Fruit fly (Drosophila melanogaster): ENCODE data around the gene Ugt304A1.

The Ugt304A1 gene

dm6 chr3R:11221437-11222230 lies 46.4 kb upstream of the Ugt304A1 start, which contains the start of the genes CG6693 and RpL3 (continued):
- TF ChIP-seq Xrp1 (GFP tag; IDR thresholded peaks at IDR 0.05), result peak; percentile 44
- TF ChIP-seq CG18619 (GFP tag; optimal IDR thresholded peaks at IDR 0.05), result peak; percentile 80
- TF ChIP-seq inv (GFP tag; IDR thresholded peaks at IDR 0.05; ENCODE audit: partially characterized antibody), result peak; percentile 24; the same call in 1 of the 2 replicates
- TF ChIP-seq CG10274 (GFP tag; optimal IDR thresholded peaks at IDR 0.05), result peak; percentile 0
- peak; percentile 92 for TF ChIP-seq caup (GFP tag; optimal IDR thresholded peaks at IDR 0.05; ENCODE audit: severe bottlenecking)
- TF ChIP-seq Doc2 (GFP tag; IDR thresholded peaks at IDR 0.05), result no peak
- no peak for TF ChIP-seq D (optimal IDR thresholded peaks at IDR 0.05)
- peak; percentile 44 for TF ChIP-seq D (GFP tag; optimal IDR thresholded peaks at IDR 0.05)
- peak; percentile 78 for TF ChIP-seq CG17361 (GFP tag; IDR thresholded peaks at IDR 0.05)
- TF ChIP-seq Neu2 (GFP tag; optimal IDR thresholded peaks at IDR 0.05; ENCODE audit: borderline replicate concordance), result peak; percentile 26
- TF ChIP-seq jumu (GFP tag; optimal IDR thresholded peaks at IDR 0.05), result no peak
- TF ChIP-seq nerfin-2 (GFP tag; IDR thresholded peaks at IDR 0.05; ENCODE audit: partially characterized antibody), result no peak
- peak; percentile 95 for TF ChIP-seq ci (GFP tag; IDR thresholded peaks at IDR 0.05)
- peak; percentile 18 for TF ChIP-seq CG3065 (GFP tag; optimal IDR thresholded peaks at IDR 0.05)
- TF ChIP-seq H15 (GFP tag; IDR thresholded peaks at IDR 0.05), result peak; percentile 41; the same call in 1 of the 3 replicates
- peak; percentile 87 for TF ChIP-seq CG33213 (GFP tag; optimal IDR thresholded peaks at IDR 0.05)
- TF ChIP-seq mld (GFP tag; IDR thresholded peaks at IDR 0.05; ENCODE audit: partially characterized antibody), result no peak
- peak; percentile 54 for TF ChIP-seq CG4820 (GFP tag; optimal IDR thresholded peaks at IDR 0.05)
- TF ChIP-seq shn (GFP tag; optimal IDR thresholded peaks at IDR 0.05), result peak; percentile 52
- TF ChIP-seq Dp (GFP tag; optimal IDR thresholded peaks at IDR 0.05), result peak; percentile 79
- peak; percentile 52 for TF ChIP-seq pb (GFP tag; optimal IDR thresholded peaks at IDR 0.05)
- TF ChIP-seq vfl (GFP tag; optimal IDR thresholded peaks at IDR 0.05), result peak; percentile 63
- peak in 1 of 3 experiments; percentile 91 for TF ChIP-seq Stat92E (GFP tag; optimal IDR thresholded peaks at IDR 0.05)
- TF ChIP-seq CG8388 (GFP tag; optimal IDR thresholded peaks at IDR 0.05), result peak; percentile 58
- TF ChIP-seq onecut (GFP tag; IDR thresholded peaks at IDR 0.05), result peak; percentile 84
- TF ChIP-seq CG6854 (GFP tag; optimal IDR thresholded peaks at IDR 0.05), result peak; percentile 88
- TF ChIP-seq CG14050 (GFP tag; IDR thresholded peaks at IDR 0.05), result peak; percentile 40; the same call in 2 of the 3 replicates
- peak; percentile 87 for TF ChIP-seq Meics (GFP tag; optimal IDR thresholded peaks at IDR 0.05)
- TF ChIP-seq NFAT (GFP tag; IDR thresholded peaks at IDR 0.05), result peak; percentile 88
- peak; percentile 65 for TF ChIP-seq CG8089 (GFP tag; optimal IDR thresholded peaks at IDR 0.05)
- no peak for TF ChIP-seq CG8765 (GFP tag; IDR thresholded peaks at IDR 0.05)
- no peak for TF ChIP-seq ham (GFP tag; IDR thresholded peaks at IDR 0.05)
- no peak for TF ChIP-seq Lpt (GFP tag; optimal IDR thresholded peaks at IDR 0.05)
- TF ChIP-seq CG11560 (tag; IDR thresholded peaks at IDR 0.05), result no peak; the same call in 2 of the 3 replicates
- TF ChIP-seq CG10209 (GFP tag; optimal IDR thresholded peaks at IDR 0.05), result peak; percentile 69
- TF ChIP-seq cas (GFP tag; IDR thresholded peaks at IDR 0.05), result peak; percentile 55; the same call in 1 of the 2 replicates
- peak; percentile 69 for TF ChIP-seq CG18262 (tag; optimal IDR thresholded peaks at IDR 0.05)
- TF ChIP-seq Trl (optimal IDR thresholded peaks at IDR 0.05), result peak in 1 of 2 experiments; percentile 12
- TF ChIP-seq Trl (GFP tag; optimal IDR thresholded peaks at IDR 0.05), result peak; percentile 84
- TF ChIP-seq CG6654 (GFP tag; optimal IDR thresholded peaks at IDR 0.05), result peak; percentile 9
- peak; percentile 90 for TF ChIP-seq CG12659 (GFP tag; optimal IDR thresholded peaks at IDR 0.05)
- peak; percentile 72; the same call in 1 of the 2 replicates for TF ChIP-seq CG14014 (GFP tag; IDR thresholded peaks at IDR 0.05)
- peak; percentile 36; the same call in 1 of the 2 replicates for TF ChIP-seq Rx (GFP tag; IDR thresholded peaks at IDR 0.05)
- no peak for TF ChIP-seq GATAe (GFP tag; conservative IDR thresholded peaks at IDR 0.05)
- TF ChIP-seq her (GFP tag; optimal IDR thresholded peaks at IDR 0.05), result peak; percentile 62
- TF ChIP-seq fd3F (GFP tag; optimal IDR thresholded peaks at IDR 0.05), result peak; percentile 53
- TF ChIP-seq CG13424 (tag; optimal IDR thresholded peaks at IDR 0.05), result peak; percentile 49
- TF ChIP-seq CG17802 (tag; optimal IDR thresholded peaks at IDR 0.05), result peak; percentile 23
- peak; percentile 85 for TF ChIP-seq sob (GFP tag; IDR thresholded peaks at IDR 0.05)
- no peak for TF ChIP-seq Hr39 (optimal IDR thresholded peaks at IDR 0.05)
